Comparison of ENCODE assay signal across 1 worm cellular context in genomic region chrV:6426843-6427242, ce11.
TF ChIP-seq lines count a peak whose summit lies in the region.

TSS of gene atp-4 (minus strand) at chrV:6427112.

TF ChIP-seq in whole organism, young adult, 124 proteins besides CTCF, POLR2A, EP300 and RAD21 (continued from another document):
- no peak for TF ChIP-seq hrde-1 (tag; optimal IDR thresholded peaks at IDR 0.05; lab: Kevin White, UChicago; ENCODE audit: borderline replicate concordance)
- TF ChIP-seq efl-1 (GFP tag; optimal IDR thresholded peaks at IDR 0.05; lab: Kevin White, UChicago) = no peak
- TF ChIP-seq egl-44 (GFP tag; IDR thresholded peaks at IDR 0.05; lab: Robert Waterston, UW) = no peak
- TF ChIP-seq fkh-3 (tag; optimal IDR thresholded peaks at IDR 0.05; lab: Kevin White, UChicago) = no peak
- TF ChIP-seq nfyb-1 (GFP tag; IDR thresholded peaks at IDR 0.05; lab: Robert Waterston, UW) = peak; percentile 12; the same call in 1 of the 2 replicates
- 0 out of 2 replicates have a peak, but pooled peaks have one; percentile 15 for TF ChIP-seq attf-6 (GFP tag; IDR thresholded peaks at IDR 0.05; lab: Robert Waterston, UW)
- TF ChIP-seq egl-18 (GFP tag; IDR thresholded peaks at IDR 0.05; lab: Robert Waterston, UW) = no peak
- peak; percentile 74; the same call in 1 of the 2 replicates for TF ChIP-seq madf-3 (GFP tag; IDR thresholded peaks at IDR 0.05; lab: Robert Waterston, UW)
- TF ChIP-seq let-526 (GFP tag; IDR thresholded peaks at IDR 0.05; lab: Robert Waterston, UW) = no peak
- no peak for TF ChIP-seq nhr-80 (tag; optimal IDR thresholded peaks at IDR 0.05; lab: Kevin White, UChicago)
- no peak for TF ChIP-seq tbx-9 (tag; optimal IDR thresholded peaks at IDR 0.05; lab: Kevin White, UChicago; ENCODE audit: borderline replicate concordance)
- no peak for TF ChIP-seq F49E8.2 (tag; optimal IDR thresholded peaks at IDR 0.05; lab: Kevin White, UChicago; ENCODE audit: insufficient read depth)
- TF ChIP-seq egrh-3 (GFP tag; IDR thresholded peaks at IDR 0.05; lab: Robert Waterston, UW) = peak; percentile 39
- TF ChIP-seq rpc-1 (optimal IDR thresholded peaks at IDR 0.05; lab: Kevin White, UChicago) = no peak
- no peak for TF ChIP-seq rpc-1 (tag; optimal IDR thresholded peaks at IDR 0.05; lab: Kevin White, UChicago)
- TF ChIP-seq repo-1 (tag; optimal IDR thresholded peaks at IDR 0.05; lab: Kevin White, UChicago) = no peak
- TF ChIP-seq xnd-1 (tag; optimal IDR thresholded peaks at IDR 0.05; lab: Kevin White, UChicago) = no peak
TF ChIP-seq in whole organism, young adult: peak in this region for 15.
